Fruit fly (Drosophila melanogaster): ENCODE results near the gene Seipin.
A peak's percentile ranks its signal among the peaks of the same experiment; 100 is the strongest.

Seipin gene

dm6 chrX:2635075-2635643 is 15.6 kb downstream of the Seipin start (continued):
- TF ChIP-seq woc (GFP tag; optimal IDR thresholded peaks at IDR 0.05) (peak; percentile 17), Hr83 (GFP tag; optimal IDR thresholded peaks at IDR 0.05; ENCODE audit: poor library complexity, severe bottlenecking) (no peak), usp (GFP tag; optimal IDR thresholded peaks at IDR 0.05) (no peak)

dm6 chrX:2635953-2636715 is 16.5 kb downstream of the Seipin start:
- TF ChIP-seq fru (GFP tag; optimal IDR thresholded peaks at IDR 0.05) (peak; percentile 17), Mio (GFP tag; optimal IDR thresholded peaks at IDR 0.05) (no peak)

- TF ChIP-seq HLH106 (tag; optimal IDR thresholded peaks at IDR 0.05), result no peak
- no peak for TF ChIP-seq Abd-B (GFP tag; optimal IDR thresholded peaks at IDR 0.05)
- no peak for TF ChIP-seq CG9705 (GFP tag; optimal IDR thresholded peaks at IDR 0.05)
- TF ChIP-seq OdsH (GFP tag; optimal IDR thresholded peaks at IDR 0.05), result no peak
- TF ChIP-seq Dfd (GFP tag; optimal IDR thresholded peaks at IDR 0.05), result no peak
- TF ChIP-seq jim (GFP tag; optimal IDR thresholded peaks at IDR 0.05), result no peak
- no peak for TF ChIP-seq Sp1 (GFP tag; optimal IDR thresholded peaks at IDR 0.05)
- no peak for TF ChIP-seq Rel (GFP tag; optimal IDR thresholded peaks at IDR 0.05)
- TF ChIP-seq Rel (tag; optimal IDR thresholded peaks at IDR 0.05), result no peak
- TF ChIP-seq brk (GFP tag; optimal IDR thresholded peaks at IDR 0.05), result no peak
- TF ChIP-seq N (GFP tag; optimal IDR thresholded peaks at IDR 0.05), result no peak
- TF ChIP-seq lola (GFP tag; optimal IDR thresholded peaks at IDR 0.05), result no peak
- TF ChIP-seq dmrt93B (GFP tag; optimal IDR thresholded peaks at IDR 0.05), result no peak
- TF ChIP-seq h (GFP tag; optimal IDR thresholded peaks at IDR 0.05), result no peak
- no peak for TF ChIP-seq br (GFP tag; optimal IDR thresholded peaks at IDR 0.05)
- TF ChIP-seq CrebA (GFP tag; optimal IDR thresholded peaks at IDR 0.05; ENCODE audit: borderline replicate concordance), result no peak
- no peak for TF ChIP-seq dsf (GFP tag; optimal IDR thresholded peaks at IDR 0.05; ENCODE audit: borderline replicate concordance)
Measured at dm6 chrX:2636825-2637535, 17.4 kb downstream of the Seipin start.

dm6 chrX:2637914-2638313 is 18.3 kb downstream of the Seipin start:
- TF ChIP-seq CG9705 (GFP tag; optimal IDR thresholded peaks at IDR 0.05) (no peak), Rel (GFP tag; optimal IDR thresholded peaks at IDR 0.05) (no peak), Rel (tag; optimal IDR thresholded peaks at IDR 0.05) (peak; percentile 92)

dm6 chrX:2638646-2639045 is 19.0 kb downstream of the Seipin start:
- TF ChIP-seq woc (GFP tag; optimal IDR thresholded peaks at IDR 0.05) (no peak), Hr78 (GFP tag; optimal IDR thresholded peaks at IDR 0.05) (no peak), ey (GFP tag; optimal IDR thresholded peaks at IDR 0.05) (peak; percentile 1), sage (GFP tag; optimal IDR thresholded peaks at IDR 0.05) (no peak), Sp1 (GFP tag; optimal IDR thresholded peaks at IDR 0.05) (no peak), fru (GFP tag; optimal IDR thresholded peaks at IDR 0.05) (peak; percentile 6), Vsx2 (GFP tag; optimal IDR thresholded peaks at IDR 0.05; ENCODE audit: partially characterized antibody) (no peak), Abd-B (GFP tag; optimal IDR thresholded peaks at IDR 0.05) (no peak), rgr (GFP tag; optimal IDR thresholded peaks at IDR 0.05) (no peak), N (GFP tag; optimal IDR thresholded peaks at IDR 0.05) (no peak), Jra (GFP tag; optimal IDR thresholded peaks at IDR 0.05) (no peak), CG32264 (GFP tag; optimal IDR thresholded peaks at IDR 0.05) (no peak), tai (GFP tag; optimal IDR thresholded peaks at IDR 0.05) (no peak), foxo (GFP tag; optimal IDR thresholded peaks at IDR 0.05) (peak in 1 of 2 experiments; percentile 8), brk (GFP tag; optimal IDR thresholded peaks at IDR 0.05) (no peak), jim (GFP tag; optimal IDR thresholded peaks at IDR 0.05) (no peak), CrebA (GFP tag; optimal IDR thresholded peaks at IDR 0.05; ENCODE audit: borderline replicate concordance) (no peak), psq (GFP tag; optimal IDR thresholded peaks at IDR 0.05) (no peak), h (GFP tag; optimal IDR thresholded peaks at IDR 0.05) (peak; percentile 18), lola (GFP tag; optimal IDR thresholded peaks at IDR 0.05) (no peak), Mio (GFP tag; optimal IDR thresholded peaks at IDR 0.05) (no peak), Rel (GFP tag; optimal IDR thresholded peaks at IDR 0.05) (no peak), Rel (tag; optimal IDR thresholded peaks at IDR 0.05) (no peak), dsf (GFP tag; optimal IDR thresholded peaks at IDR 0.05; ENCODE audit: borderline replicate concordance) (no peak), pan (optimal IDR thresholded peaks at IDR 0.05) (no peak), HLH106 (tag; optimal IDR thresholded peaks at IDR 0.05) (no peak), Dif (GFP tag; optimal IDR thresholded peaks at IDR 0.05; ENCODE audit: partially characterized antibody) (no peak), GATAd (GFP tag; optimal IDR thresholded peaks at IDR 0.05) (no peak), usp (GFP tag; optimal IDR thresholded peaks at IDR 0.05) (no peak), sv (GFP tag; optimal IDR thresholded peaks at IDR 0.05) (peak; percentile 8), CG9705 (GFP tag; optimal IDR thresholded peaks at IDR 0.05) (no peak), dl (GFP tag; optimal IDR thresholded peaks at IDR 0.05; ENCODE audit: insufficient read depth in 1 of 2, partially characterized antibody in 2 of 2) (no peak)
